Worm (Caenorhabditis elegans): ENCODE data around the gene Y75B8A.18.
A peak's percentile ranks its signal among the peaks of the same experiment; 100 is the strongest.

- TF ChIP-seq lsy-2 (tag; optimal IDR thresholded peaks at IDR 0.05) (peak; percentile 89 to 94), R02D3.7 (tag; optimal IDR thresholded peaks at IDR 0.05) (peak; percentile 52)
Measured at ce11 chrIII:12250114-12250792, 24.2 kb upstream of the Y75B8A.18 start, which contains the start of the genes tim-1 and Y75B8A.23.
